Fruit fly (Drosophila melanogaster) S2 (cell line): Measurements from ENCODE around the gene CG43050.

Experiments
- CG8478 ChIP-seq: fragments of >200 bp; optimal IDR thresholded peaks from 2 replicates; lab custom pipeline; 2018
- CTCF ChIP-seq, 2 experiments: fragments of >200 bp; optimal IDR thresholded peaks; 2 replicates each; lab custom pipeline; 2018

dm6 chr2L:13156349-13156748 is 37.3 kb downstream of the CG43050 start:
- no peak for TF ChIP-seq CG8478 (lab: Kevin White, UChicago)
- no peak for TF ChIP-seq CTCF (optimal IDR thresholded peaks at IDR 0.05; lab: Kevin White, UChicago)
